Worm (Caenorhabditis elegans): ENCODE data around the gene ZK795.3.

- TF ChIP-seq dve-1 (tag; optimal IDR thresholded peaks at IDR 0.05) (no peak), ceh-9 (tag; optimal IDR thresholded peaks at IDR 0.05) (no peak), ref-2 (tag; optimal IDR thresholded peaks at IDR 0.05) (no peak), pag-3 (tag; optimal IDR thresholded peaks at IDR 0.05; ENCODE audit: borderline replicate concordance) (no peak), ttx-3 (tag; optimal IDR thresholded peaks at IDR 0.05) (no peak), T23F11.4 (GFP tag; optimal IDR thresholded peaks at IDR 0.05) (no peak)
Measured at ce11 chrIV:12525409-12525808, 33.8 kb upstream of the ZK795.3 start, which contains the start of gene eak-4.
